Worm (Caenorhabditis elegans): ENCODE data around the gene cyl-1.

ce11 chrV:11989861-11990260 lies 3.7 kb downstream of the cyl-1 start:
- no peak for TF ChIP-seq pqm-1 (tag; optimal IDR thresholded peaks at IDR 0.05)
- no peak for TF ChIP-seq lin-15B (tag; optimal IDR thresholded peaks at IDR 0.05)
- no peak for TF ChIP-seq elt-3 (tag; optimal IDR thresholded peaks at IDR 0.05)
- TF ChIP-seq nhr-11 (tag; optimal IDR thresholded peaks at IDR 0.05) = no peak
- TF ChIP-seq tbx-2 (tag; optimal IDR thresholded peaks at IDR 0.05) = no peak
- TF ChIP-seq ama-1 (optimal IDR thresholded peaks at IDR 0.05) = no peak
- TF ChIP-seq elt-2 (tag; optimal IDR thresholded peaks at IDR 0.05) = no peak
- TF ChIP-seq ceh-82 (tag; optimal IDR thresholded peaks at IDR 0.05) = no peak
- no peak for TF ChIP-seq nhr-237 (tag; optimal IDR thresholded peaks at IDR 0.05)

All from whole organism, L3 larva.